Worm (Caenorhabditis elegans) whole organism, dauer: Measurements from ENCODE around the gene ttr-31.

ENCODE experiments used
- unc-62 ChIP-seq: sonication (generic microtip); optimal IDR thresholded peaks from 2 replicates; lab custom pipeline; 2017; ENCODE audit warnings: missing biosample characterization, missing genetic modification reagents, missing genetic modification characterization

The ttr-31 gene

DNA sequence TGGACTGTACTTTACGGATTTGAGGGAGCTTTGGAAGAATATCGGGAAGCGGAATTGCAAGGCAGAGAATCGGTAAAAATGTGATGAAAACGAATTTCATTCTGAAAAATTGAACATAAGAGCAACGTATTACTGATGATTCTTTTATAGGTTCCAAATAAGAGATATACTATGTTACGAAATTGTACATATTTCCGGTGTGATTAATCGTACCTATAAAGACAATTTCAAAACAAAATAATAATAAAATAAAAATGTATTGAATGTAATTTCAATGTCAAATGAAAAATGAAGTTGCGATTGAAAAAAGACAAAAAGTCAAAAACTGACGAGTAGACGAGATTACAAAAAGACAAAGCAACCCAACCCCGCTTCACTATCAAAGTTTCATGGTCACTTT is at the start of gene ttr-31:
TSS of gene ttr-31 (minus strand) at position 101 of the 400 bp plus-strand sequence.
- no peak for TF ChIP-seq unc-62

DNA sequence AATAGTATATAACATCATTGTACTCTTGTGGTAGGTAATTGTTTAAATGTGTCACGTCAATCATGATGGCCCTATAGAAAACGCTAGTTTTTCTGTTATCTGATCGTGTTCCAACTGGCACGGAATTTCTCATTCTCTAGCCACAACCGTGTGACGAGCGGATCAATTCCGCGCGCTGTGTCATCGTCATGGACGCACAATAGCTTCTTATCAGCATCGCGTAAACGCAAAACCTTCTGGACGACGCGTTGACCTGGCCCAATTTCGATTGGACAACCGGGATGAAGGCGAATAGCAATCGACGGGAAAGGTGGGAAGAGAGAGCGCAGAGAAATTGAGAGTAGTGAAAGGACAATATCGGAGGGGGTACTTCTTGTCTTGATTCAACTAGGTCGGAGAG is 48.2 kb upstream of the ttr-31 start, which contains the start of gene lpr-3:
TSS of gene lpr-3 (plus strand) at position 374 of the 400 bp plus-strand sequence.
- no peak for TF ChIP-seq unc-62

DNA sequence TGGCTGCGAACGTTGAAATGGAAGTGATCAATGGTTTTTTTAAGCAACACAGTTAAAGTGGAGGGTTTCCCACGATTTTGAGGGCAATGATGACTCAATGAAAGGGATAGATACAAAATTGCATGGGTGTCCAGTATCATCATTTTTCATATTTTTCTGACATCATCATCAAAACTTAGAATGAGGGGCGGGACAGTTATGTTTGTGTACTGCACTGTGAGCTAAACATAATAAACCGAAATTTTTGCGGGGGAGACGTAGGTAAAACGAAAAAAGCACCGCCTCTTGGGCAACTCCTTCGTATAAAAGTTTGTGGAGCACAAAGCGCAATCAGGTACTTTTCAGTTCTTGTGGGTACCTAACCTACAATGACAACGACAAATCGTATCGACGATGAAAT is 44.8 kb upstream of the ttr-31 start, which contains the start of gene C09F12.2:
TSS of gene C09F12.2 (plus strand) at position 301 of the 400 bp plus-strand sequence.
- no peak for TF ChIP-seq unc-62

DNA sequence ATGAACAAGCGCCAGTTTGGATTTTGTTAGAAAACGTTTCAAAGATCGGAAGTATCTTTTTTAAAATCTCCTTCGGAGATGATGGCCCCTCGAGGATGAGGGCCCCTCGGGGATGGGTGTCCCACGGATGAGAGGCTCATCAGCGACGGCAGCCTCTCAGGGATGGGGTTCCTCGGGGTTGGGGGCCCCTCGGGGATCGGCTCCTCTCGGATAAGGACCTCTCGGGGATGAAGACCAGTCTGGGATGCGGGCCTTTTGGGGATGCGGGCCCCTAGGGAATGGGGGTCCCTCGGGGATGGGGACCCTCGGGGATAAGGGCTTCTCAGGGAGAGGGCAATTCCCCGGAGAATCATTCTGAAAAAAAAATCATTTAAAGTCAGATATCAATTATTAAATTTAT is 41.5 kb upstream of the ttr-31 start:
- no peak for TF ChIP-seq unc-62

DNA sequence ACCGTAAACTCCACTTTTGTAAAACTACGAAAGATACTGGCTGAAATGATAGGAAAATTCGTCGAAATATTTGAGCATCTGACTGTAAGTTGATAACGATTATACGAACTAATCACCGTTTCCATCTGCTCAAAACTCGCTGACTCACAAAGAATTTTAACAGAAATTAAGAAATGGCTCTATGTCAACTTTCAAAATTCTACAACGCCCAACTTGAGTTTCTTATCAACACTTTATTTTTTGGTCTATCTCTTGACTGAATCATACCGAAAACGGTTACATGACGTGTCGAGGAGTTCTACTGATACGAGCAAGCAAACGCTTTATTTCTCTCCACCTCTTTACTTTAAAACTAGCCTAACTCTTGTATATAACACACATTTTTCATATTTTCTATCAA is 38.3 kb upstream of the ttr-31 start, which contains the start of gene clc-1:
TSS of gene clc-1 (plus strand) at position 264 of the 400 bp plus-strand sequence.
- no peak for TF ChIP-seq unc-62

DNA sequence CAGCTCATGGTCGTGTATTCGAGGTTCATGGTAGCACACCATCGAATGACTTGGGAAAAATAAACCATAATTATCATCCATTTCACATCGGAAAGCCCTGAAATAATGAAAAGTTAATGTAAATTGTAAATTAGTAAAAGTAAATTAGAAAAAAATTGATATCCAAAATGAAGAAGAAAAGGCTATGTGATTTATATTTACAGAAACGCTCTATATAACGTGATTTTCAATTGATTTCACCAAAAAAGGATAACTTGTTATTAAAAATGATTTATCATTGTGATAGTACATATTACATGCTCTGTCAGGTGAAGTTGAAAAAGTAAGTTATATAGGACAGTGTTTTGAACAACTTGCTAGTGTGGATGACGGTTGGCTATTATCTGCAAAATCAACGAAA is 33.9 kb upstream of the ttr-31 start, which contains the start of gene C09F12.3:
TSS of gene C09F12.3 (minus strand) at position 101 of the 400 bp plus-strand sequence.
- no peak for TF ChIP-seq unc-62

DNA sequence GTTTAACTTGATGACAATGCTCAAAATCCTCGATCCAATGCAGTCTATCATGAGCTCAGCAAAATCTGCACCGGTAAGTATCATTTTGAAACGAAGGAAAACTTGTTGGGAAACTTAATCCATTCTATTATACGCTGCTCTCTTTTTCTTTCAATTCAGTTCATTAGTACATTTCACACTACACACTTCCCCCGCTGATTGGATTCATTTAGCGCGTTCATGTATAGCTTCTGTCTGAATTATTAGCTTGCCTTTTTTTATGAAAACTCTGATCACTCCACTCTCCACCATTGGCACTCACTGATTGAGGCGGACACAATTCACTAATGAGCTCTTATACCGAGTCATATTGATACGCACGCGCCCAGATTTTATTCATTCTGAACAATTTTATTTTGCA is 29.4 kb upstream of the ttr-31 start:
- no peak for TF ChIP-seq unc-62

DNA sequence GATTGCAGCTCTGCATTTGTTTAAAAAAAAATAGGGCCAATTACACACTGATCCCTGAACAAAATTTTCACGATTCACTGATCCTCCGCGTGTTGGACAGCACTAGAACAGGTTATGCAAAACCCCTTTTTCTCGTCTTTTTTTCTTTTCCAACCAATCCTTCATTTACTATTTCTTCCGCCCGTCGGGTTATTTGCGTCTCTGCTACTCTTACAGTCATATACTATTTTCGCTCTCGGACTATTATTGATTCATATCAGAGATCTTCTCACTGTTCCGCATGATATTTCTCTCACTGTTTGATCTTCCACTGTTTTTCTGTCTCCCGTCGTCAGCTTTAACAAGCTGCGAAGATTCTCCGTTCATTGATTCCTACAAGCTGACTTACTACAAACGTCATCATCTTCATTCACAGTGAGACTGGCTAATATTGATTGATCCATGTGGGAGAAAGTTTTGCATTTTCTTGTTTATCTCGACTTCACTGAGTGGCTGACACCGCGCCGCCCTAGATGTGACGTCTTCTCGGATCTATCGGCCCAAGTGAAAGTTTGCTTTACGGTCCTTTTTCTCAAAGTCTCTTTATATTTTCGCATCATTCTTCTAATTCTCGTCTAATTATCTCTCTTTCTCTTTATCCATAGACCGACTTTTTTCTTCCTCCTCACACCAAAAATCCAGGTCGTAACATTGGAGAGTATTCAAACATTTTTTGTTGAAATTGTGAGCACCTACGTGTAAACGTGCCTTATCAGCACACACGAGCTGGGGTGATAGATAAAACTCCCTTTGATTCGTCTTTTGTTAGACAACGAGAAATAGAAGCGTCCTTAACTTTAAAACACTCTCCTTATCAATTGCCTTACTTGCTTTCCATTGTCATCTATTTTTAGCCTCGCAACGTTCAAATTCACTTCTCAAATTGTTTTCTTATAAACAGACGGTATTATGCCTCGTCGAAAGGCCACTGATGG is 27.5 kb upstream of the ttr-31 start:
- no peak for TF ChIP-seq unc-62

DNA sequence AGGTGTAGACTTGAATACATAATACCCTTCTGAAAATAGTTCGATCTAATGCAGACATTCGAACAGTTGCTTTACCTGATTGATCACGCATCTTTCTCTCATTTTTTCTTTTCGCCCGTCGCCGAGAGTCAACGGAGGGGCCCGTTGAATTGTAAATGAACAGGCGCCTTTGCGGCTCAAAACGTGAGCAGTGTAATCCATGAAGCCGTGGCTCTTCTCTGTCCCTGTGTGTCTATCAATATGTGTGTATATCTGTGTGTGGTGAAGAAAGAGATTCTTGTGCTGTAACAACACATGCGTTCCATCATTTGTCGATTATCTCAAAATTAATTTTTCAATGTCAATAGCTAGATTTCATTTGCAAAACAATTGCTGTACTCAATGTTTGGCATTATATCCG is 26.7 kb upstream of the ttr-31 start:
- no peak for TF ChIP-seq unc-62

DNA sequence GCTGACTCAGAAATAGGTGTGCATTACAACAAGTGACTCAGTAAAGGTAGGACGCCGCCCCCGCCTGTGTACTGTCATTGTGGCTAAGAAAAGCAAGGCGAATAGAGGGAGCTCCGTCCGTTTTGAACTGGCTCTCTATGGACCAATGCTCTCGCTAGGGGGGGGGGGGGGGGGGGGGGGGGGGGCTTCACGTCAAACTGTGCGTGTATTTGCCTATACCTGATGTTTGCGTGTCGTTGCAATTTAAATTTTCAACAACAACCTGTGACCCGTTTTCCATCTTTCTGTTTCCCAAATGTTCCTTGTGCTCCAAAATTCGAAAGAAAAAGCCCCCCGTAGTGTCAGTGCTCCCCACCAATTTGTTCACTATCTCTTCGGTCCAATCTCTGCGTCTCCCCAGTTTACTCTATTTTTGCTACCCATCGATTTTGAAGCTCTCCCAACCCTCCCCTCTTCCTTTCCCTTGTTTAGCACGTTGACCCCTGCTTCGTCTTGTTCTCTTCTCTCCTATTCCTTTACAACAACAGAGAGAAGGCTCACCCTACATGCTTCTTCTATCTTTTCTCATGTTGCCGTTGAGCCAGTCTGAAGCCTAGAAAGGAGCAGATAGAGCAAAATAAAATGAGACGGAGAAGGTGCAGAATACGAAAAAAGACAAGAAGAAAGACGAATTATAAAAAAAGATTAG is 25.7 kb upstream of the ttr-31 start:
- TF ChIP-seq unc-62 = no peak

DNA sequence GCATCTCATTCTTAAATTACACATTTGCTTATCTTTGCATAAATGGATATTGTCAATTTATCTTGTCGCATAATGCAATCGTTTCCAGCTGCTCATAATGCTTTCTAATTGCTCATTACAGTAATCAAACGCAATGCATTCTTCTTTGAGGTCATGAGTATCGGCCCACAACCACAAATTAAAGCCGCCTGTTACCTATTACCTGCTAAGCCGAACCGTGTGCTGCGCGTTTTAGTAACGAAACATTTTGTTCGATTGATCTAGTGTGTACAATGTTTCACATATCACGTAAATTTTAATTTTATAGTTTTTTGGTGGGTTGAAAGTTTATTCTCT is 25.1 kb upstream of the ttr-31 start:
- TF ChIP-seq unc-62 = no peak

DNA sequence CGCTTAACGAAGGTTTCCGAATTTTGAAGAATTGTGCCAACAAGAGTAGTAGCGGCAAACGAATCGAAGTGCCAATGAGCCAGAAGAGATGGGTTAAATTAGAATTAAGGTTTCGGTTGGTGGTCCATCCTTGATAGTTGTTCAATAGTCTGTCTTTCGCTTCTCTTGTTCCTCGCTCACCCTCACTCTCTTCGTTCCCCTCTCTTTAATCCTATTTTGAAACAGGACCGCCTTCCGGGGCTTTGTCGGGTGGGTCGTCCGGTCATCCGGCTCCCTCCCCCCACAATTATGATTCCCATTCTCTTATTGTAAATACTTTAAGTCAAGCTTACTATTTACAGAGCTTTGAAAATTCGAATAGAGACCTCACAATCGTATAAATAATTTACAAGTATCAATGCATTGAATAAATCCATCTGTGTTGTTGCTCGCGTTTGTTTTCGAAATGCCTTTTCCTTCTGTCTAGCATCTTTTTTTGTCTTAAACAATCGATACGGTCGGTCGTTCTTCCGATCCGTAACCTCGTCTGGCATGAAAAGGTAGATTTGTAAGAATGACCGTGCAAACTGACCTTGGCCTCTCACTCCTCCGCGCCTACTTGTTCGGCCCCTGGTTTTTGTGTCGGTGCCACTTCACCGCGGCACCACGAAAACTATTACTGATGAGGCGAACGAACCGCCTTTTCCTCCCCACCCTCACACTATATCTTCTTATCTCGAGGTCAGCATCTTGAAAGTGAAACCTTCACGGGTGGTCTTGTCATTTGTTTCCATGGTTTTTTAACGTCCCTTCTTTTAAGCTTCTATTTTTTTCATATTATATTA is 24.5 kb upstream of the ttr-31 start:
- no peak for TF ChIP-seq unc-62

DNA sequence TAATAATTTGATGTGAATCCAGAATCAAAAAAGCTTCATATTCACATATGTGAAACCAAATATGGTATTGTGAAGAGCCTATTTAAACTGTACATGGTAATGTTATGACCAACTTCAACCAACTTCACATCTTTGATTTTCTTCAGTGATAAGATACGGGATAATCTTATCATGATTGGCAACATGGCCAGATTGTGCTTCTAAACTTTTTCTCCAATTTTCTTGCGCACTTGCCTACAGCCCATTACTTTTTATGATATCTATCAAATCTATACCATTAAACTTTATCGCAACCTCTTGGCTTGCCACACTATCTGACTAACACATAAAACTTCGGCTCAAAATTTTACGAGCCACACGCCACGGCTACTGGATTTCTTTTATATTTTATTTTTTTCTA is 23.6 kb upstream of the ttr-31 start:
- no peak for TF ChIP-seq unc-62

DNA sequence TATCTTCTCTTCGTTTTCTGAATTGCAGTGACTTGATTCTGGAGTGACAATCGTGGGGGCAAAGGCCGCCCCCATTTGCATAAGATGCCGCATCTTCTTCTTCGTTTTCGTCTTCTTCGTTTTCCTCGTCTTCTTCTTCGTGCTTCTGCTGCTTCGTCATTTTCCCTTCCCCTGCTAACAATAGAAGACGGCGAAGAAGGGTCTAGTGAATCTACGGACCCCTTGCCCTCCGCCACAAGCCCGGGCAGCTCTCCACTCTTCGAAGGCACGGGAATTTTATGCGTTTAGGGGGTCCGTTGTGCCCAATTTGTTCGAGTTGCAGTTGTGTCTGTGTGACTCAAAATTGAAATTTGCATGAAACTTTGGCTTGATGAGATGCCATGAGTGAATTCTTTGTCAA is 23.0 kb upstream of the ttr-31 start:
- TF ChIP-seq unc-62 = no peak

DNA sequence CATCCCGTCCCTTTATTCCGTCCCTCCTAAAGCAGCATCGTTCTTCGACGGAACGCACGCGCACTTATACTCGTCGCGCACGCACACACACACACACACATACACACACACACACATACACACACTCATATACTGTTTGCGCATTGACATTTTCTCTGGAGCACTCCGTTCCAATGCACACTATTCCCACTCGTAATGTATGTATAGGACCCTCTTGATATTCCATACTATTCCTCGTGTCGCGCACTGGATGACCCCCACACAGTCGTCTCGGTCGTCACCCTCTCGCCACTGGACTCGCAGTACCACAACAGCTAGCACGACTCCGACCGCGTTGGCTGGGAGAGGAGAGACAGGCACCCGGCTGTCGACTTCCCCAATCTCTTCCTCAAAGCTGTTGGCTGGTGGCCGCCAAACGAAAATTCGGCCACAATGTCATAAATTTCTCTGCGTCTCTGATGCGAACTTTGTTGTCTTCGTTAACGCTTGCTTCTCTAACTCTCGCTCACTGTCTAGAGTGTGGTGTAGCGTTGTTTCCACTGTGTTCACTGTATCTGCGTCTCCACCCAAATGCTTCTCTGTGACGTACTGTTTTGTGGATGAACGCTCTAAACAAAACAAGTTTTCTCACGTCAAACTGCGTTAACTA is 22.3 kb upstream of the ttr-31 start:
- TF ChIP-seq unc-62 = no peak

DNA sequence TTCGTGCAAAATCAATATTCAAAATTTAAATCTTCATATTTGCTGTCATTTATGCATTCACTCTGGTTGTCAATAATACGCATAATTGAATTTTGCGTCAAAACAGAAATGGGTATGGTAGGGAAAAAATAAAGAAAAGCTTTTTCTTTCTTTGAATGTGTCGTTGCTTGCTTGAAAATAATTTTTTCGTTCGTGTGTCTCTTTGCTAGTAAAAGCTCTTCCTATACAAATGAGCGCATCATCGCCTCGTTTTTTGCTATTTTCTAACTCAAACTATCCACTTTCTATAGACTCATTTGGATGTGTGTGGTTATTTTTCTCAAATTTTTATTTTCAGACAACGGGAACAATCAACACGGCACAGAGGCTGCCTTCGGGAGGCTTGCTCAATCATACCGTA is 19.8 kb upstream of the ttr-31 start, which contains the start of gene ldb-1:
TSS of gene ldb-1 (plus strand) at position 301 of the 400 bp plus-strand sequence.
- TF ChIP-seq unc-62 = no peak
